Fruit fly (Drosophila melanogaster): ENCODE measurements around the gene LIMK1.

dm6 chrX:12613248-12613805, 21.3 kb upstream of the LIMK1 start:
- TF ChIP-seq CTCF (optimal IDR thresholded peaks at IDR 0.05) (no peak), CG8478 (optimal IDR thresholded peaks at IDR 0.05) (no peak)
